Worm (Caenorhabditis elegans) whole organism, L2 larva: ENCODE measurements around the gene F43C11.6.

Experiments used
- lin-13 ChIP-seq: fragments of 150-350 bp; optimal IDR thresholded peaks from 2 replicates; lab custom pipeline; 2014; ENCODE audit warnings: missing biosample characterization, missing genetic modification reagents, missing genetic modification characterization
- nhr-11 ChIP-seq: fragments of 150-350 bp; optimal IDR thresholded peaks from 2 replicates; lab custom pipeline; 2014; ENCODE audit warnings: missing biosample characterization, missing genetic modification characterization
- nhr-23 ChIP-seq: fragments of 150-350 bp; optimal IDR thresholded peaks from 2 replicates; lab custom pipeline; 2014; ENCODE audit warnings: missing biosample characterization, missing genetic modification reagents, missing genetic modification characterization
- skn-1 ChIP-seq: sonication (generic microtip); optimal IDR thresholded peaks from 2 replicates; lab custom pipeline; 2017; ENCODE audit warnings: missing biosample characterization, missing genetic modification characterization
- zag-1 ChIP-seq: fragments of 150-350 bp; optimal IDR thresholded peaks from 2 replicates; lab custom pipeline; 2014; ENCODE audit warnings: missing biosample characterization, missing genetic modification characterization
- ztf-4 ChIP-seq: fragments of 150-350 bp; optimal IDR thresholded peaks from 2 replicates; lab custom pipeline; 2014; ENCODE audit warnings: missing biosample characterization, missing genetic modification characterization

DNA sequence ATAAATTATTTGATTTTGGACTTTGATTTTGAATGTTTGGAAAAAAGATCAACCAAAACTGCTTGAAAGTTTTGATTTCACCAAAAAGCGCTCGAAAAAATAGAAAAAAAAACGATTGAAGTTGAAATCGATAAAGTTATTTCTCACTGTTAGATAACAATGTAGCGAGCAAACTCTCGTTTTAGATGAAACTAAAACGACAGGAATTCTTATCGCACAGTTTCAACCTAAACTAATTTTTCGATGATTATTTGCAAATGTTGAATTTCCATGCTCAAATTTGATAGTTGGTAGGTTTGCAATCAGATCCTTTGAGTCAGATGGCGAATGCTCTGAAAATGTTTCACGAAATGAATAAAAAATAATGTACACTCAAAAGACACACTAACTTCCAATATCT lies 49.7 kb upstream of the F43C11.6 start:
- no peak for TF ChIP-seq zag-1
- no peak for TF ChIP-seq lin-13 (GFP tag; lab: Kevin White, UChicago)
- TF ChIP-seq ztf-4 (tag; lab: Kevin White, UChicago), result no peak
- TF ChIP-seq nhr-23 (tag; lab: Kevin White, UChicago), result no peak
- TF ChIP-seq skn-1 (tag; lab: Kevin White, UChicago), result no peak
- TF ChIP-seq nhr-11 (tag; lab: Kevin White, UChicago), result no peak
